Worm (Caenorhabditis elegans) whole organism, L2 larva: Measurements from ENCODE around the gene lgc-43.

ENCODE experiments used
- F13H6.1 ChIP-seq: sonication (generic microtip); optimal IDR thresholded peaks from 2 replicates; lab custom pipeline; 2016; ENCODE audit warnings: missing genetic modification characterization, missing compliant biosample characterization
- R02D3.7 ChIP-seq: fragments of 150-350 bp; optimal IDR thresholded peaks from 2 replicates; lab custom pipeline; 2014; ENCODE audit warnings: missing biosample characterization, missing genetic modification characterization
- ZK546.5 ChIP-seq: sonication (generic microtip); optimal IDR thresholded peaks from 2 replicates; lab custom pipeline; 2017; ENCODE audit warnings: missing biosample characterization, missing genetic modification characterization
- alr-1 ChIP-seq: fragments of 150-350 bp; optimal IDR thresholded peaks from 2 replicates; lab custom pipeline; 2014; ENCODE audit warnings: missing biosample characterization, missing genetic modification characterization
- blmp-1 ChIP-seq: sonication (generic microtip); optimal IDR thresholded peaks from 2 replicates; lab custom pipeline; 2017; ENCODE audit warnings: missing genetic modification characterization, mild to moderate bottlenecking, missing compliant biosample characterization, antibody characterized with exemption, moderate library complexity; ENCODE audit not compliant: insufficient read depth
- ceh-16 ChIP-seq: fragments of 150-350 bp; optimal IDR thresholded peaks from 2 replicates; lab custom pipeline; 2014; ENCODE audit warnings: missing biosample characterization, missing genetic modification characterization
- ceh-82 ChIP-seq: fragments of 150-350 bp; optimal IDR thresholded peaks from 2 replicates; lab custom pipeline; 2014; ENCODE audit warnings: missing biosample characterization, missing genetic modification characterization
- crh-2 ChIP-seq: sonication (generic microtip); optimal IDR thresholded peaks from 2 replicates; lab custom pipeline; 2017; ENCODE audit warnings: missing biosample characterization, missing genetic modification characterization
- dmd-4 ChIP-seq: sonication (generic microtip); optimal IDR thresholded peaks from 2 replicates; lab custom pipeline; 2017; ENCODE audit warnings: missing biosample characterization, missing genetic modification characterization
- egl-27 ChIP-seq: sonication (generic microtip); optimal IDR thresholded peaks from 3 replicates; lab custom pipeline; 2017; ENCODE audit warnings: missing biosample characterization, missing genetic modification reagents, missing genetic modification characterization
- elt-1 ChIP-seq: fragments of 150-350 bp; optimal IDR thresholded peaks from 2 replicates; lab custom pipeline; 2014; ENCODE audit warnings: missing biosample characterization, missing genetic modification characterization
- elt-3 ChIP-seq: sonication (generic microtip); optimal IDR thresholded peaks from 2 replicates; lab custom pipeline; 2017; ENCODE audit warnings: missing biosample characterization, missing genetic modification characterization
- gmeb-1 ChIP-seq: fragments of 150-350 bp; optimal IDR thresholded peaks from 2 replicates; lab custom pipeline; 2014; ENCODE audit warnings: missing biosample characterization, missing genetic modification characterization
- lin-39 ChIP-seq: fragments of 150-350 bp; optimal IDR thresholded peaks from 2 replicates; lab custom pipeline; 2014; ENCODE audit warnings: missing biosample characterization, missing genetic modification reagents, missing genetic modification characterization
- mab-5 ChIP-seq: fragments of 150-350 bp; optimal IDR thresholded peaks from 2 replicates; lab custom pipeline; 2014; ENCODE audit warnings: missing biosample characterization, missing genetic modification characterization
- mbf-1 ChIP-seq: sonication (generic microtip); optimal IDR thresholded peaks from 2 replicates; lab custom pipeline; 2017; ENCODE audit warnings: missing biosample characterization, missing genetic modification characterization
- mdl-1 ChIP-seq, 2 experiments: fragments of 150-350 bp in 1 of 2; sonication (generic microtip) in 1 of 2; optimal IDR thresholded peaks; 2 replicates each; lab custom pipeline; 2017; ENCODE audit warnings: missing biosample characterization in 2 of 2, missing genetic modification characterization in 2 of 2
- nhr-10 ChIP-seq: sonication (generic microtip); optimal IDR thresholded peaks from 2 replicates; lab custom pipeline; 2017; ENCODE audit warnings: missing biosample characterization, missing genetic modification characterization
- nhr-11 ChIP-seq: fragments of 150-350 bp; optimal IDR thresholded peaks from 2 replicates; lab custom pipeline; 2014; ENCODE audit warnings: missing biosample characterization, missing genetic modification characterization
- nhr-12 ChIP-seq: fragments of 150-350 bp; optimal IDR thresholded peaks from 2 replicates; lab custom pipeline; 2014; ENCODE audit warnings: missing biosample characterization, missing genetic modification characterization
- nhr-129 ChIP-seq: fragments of 150-350 bp; optimal IDR thresholded peaks from 2 replicates; lab custom pipeline; 2014; ENCODE audit warnings: missing biosample characterization, missing genetic modification characterization
- nhr-23 ChIP-seq: fragments of 150-350 bp; optimal IDR thresholded peaks from 2 replicates; lab custom pipeline; 2014; ENCODE audit warnings: missing biosample characterization, missing genetic modification reagents, missing genetic modification characterization
- nhr-237 ChIP-seq: fragments of 150-350 bp; optimal IDR thresholded peaks from 2 replicates; lab custom pipeline; 2014; ENCODE audit warnings: missing biosample characterization, missing genetic modification characterization
- nhr-25 ChIP-seq: fragments of 150-350 bp; sonication (generic microtip); optimal IDR thresholded peaks from 3 replicates; lab custom pipeline; 2014; ENCODE audit warnings: missing biosample characterization, missing genetic modification characterization
- nhr-6 ChIP-seq: fragments of 150-350 bp; optimal IDR thresholded peaks from 2 replicates; lab custom pipeline; 2014; ENCODE audit warnings: missing biosample characterization, missing genetic modification characterization
- nhr-77 ChIP-seq: fragments of 150-350 bp; optimal IDR thresholded peaks from 2 replicates; lab custom pipeline; 2014; ENCODE audit warnings: missing biosample characterization, missing genetic modification characterization
- sem-4 ChIP-seq: fragments of 150-350 bp; optimal IDR thresholded peaks from 2 replicates; lab custom pipeline; 2014; ENCODE audit warnings: missing biosample characterization, missing genetic modification reagents, missing genetic modification characterization
- skn-1 ChIP-seq: sonication (generic microtip); optimal IDR thresholded peaks from 2 replicates; lab custom pipeline; 2017; ENCODE audit warnings: missing biosample characterization, missing genetic modification characterization
- sma-3 ChIP-seq: sonication (generic microtip); optimal IDR thresholded peaks from 2 replicates; lab custom pipeline; 2016; ENCODE audit warnings: missing genetic modification reagents, missing genetic modification characterization, missing compliant biosample characterization
- sma-9 ChIP-seq, 2 experiments: fragments of 150-350 bp in 1 of 2; sonication (generic microtip) in 1 of 2; optimal IDR thresholded peaks; 2 replicates each; lab custom pipeline; 2014 to 2016; ENCODE audit warnings: missing genetic modification characterization in 2 of 2, mild to moderate bottlenecking in 1 of 2, missing biosample characterization in 1 of 2, missing compliant biosample characterization in 1 of 2, missing genetic modification reagents in 1 of 2, moderate library complexity in 1 of 2
- snpc-4 ChIP-seq: fragments of 150-350 bp; optimal IDR thresholded peaks from 2 replicates; lab custom pipeline; 2014; ENCODE audit warnings: missing biosample characterization, missing genetic modification characterization
- unc-39 ChIP-seq: fragments of 150-350 bp; optimal IDR thresholded peaks from 2 replicates; lab custom pipeline; 2014; ENCODE audit warnings: missing biosample characterization, missing genetic modification characterization
- unc-55 ChIP-seq: fragments of 150-350 bp; sonication (generic microtip); optimal IDR thresholded peaks from 3 replicates; lab custom pipeline; 2014; ENCODE audit warnings: missing biosample characterization, missing genetic modification reagents, missing genetic modification characterization
- unc-62 ChIP-seq: fragments of 150-350 bp; optimal IDR thresholded peaks from 2 replicates; lab custom pipeline; 2014; ENCODE audit warnings: missing biosample characterization, missing genetic modification reagents, missing genetic modification characterization
- zag-1 ChIP-seq: fragments of 150-350 bp; optimal IDR thresholded peaks from 2 replicates; lab custom pipeline; 2014; ENCODE audit warnings: missing biosample characterization, missing genetic modification characterization
- ztf-11 ChIP-seq: sonication (generic microtip); optimal IDR thresholded peaks from 2 replicates; lab custom pipeline; 2017; ENCODE audit warnings: missing biosample characterization, missing genetic modification characterization
- ztf-4 ChIP-seq: fragments of 150-350 bp; optimal IDR thresholded peaks from 2 replicates; lab custom pipeline; 2014; ENCODE audit warnings: missing biosample characterization, missing genetic modification characterization

The lgc-43 gene

ce11 chrIV:10593570-10593969, 15.1 kb downstream of the lgc-43 start, which contains the start of gene C43F9.7:
Gene C43F9.7 (minus strand): TSS chrIV:10593670.
- no peak for TF ChIP-seq crh-2 (tag; lab: Kevin White, UChicago)
- TF ChIP-seq sem-4 (tag; lab: Kevin White, UChicago) = no peak
- no peak for TF ChIP-seq ZK546.5 (tag; lab: Kevin White, UChicago)
- TF ChIP-seq unc-39 (tag; lab: Kevin White, UChicago) = no peak
- TF ChIP-seq nhr-12 = no peak
- no peak for TF ChIP-seq sma-9 (GFP tag; optimal IDR thresholded peaks at IDR 0.05; lab: Kevin White, UChicago)
- no peak for TF ChIP-seq sma-9 (tag; optimal IDR thresholded peaks at IDR 0.05; lab: Kevin White, UChicago)
- no peak for TF ChIP-seq R02D3.7
- TF ChIP-seq nhr-237 (tag; lab: Kevin White, UChicago) = no peak
- TF ChIP-seq dmd-4 (tag; lab: Kevin White, UChicago) = no peak
- TF ChIP-seq ztf-4 = no peak
- no peak for TF ChIP-seq elt-3 (tag; lab: Kevin White, UChicago)
- no peak for TF ChIP-seq gmeb-1 (tag; lab: Kevin White, UChicago)
- TF ChIP-seq elt-1 (tag; lab: Kevin White, UChicago) = no peak
- no peak for TF ChIP-seq mab-5 (tag; lab: Kevin White, UChicago)
- TF ChIP-seq ceh-16 (tag; lab: Kevin White, UChicago) = no peak
- TF ChIP-seq nhr-11 (tag; lab: Kevin White, UChicago) = no peak
- no peak for TF ChIP-seq mdl-1 (tag; optimal IDR thresholded peaks at IDR 0.05; lab: Kevin White, UChicago)
- TF ChIP-seq zag-1 = no peak

ce11 chrIV:10596505-10596904, 18.0 kb downstream of the lgc-43 start, which contains the start of gene C43F9.11:
Gene C43F9.11 (plus strand): TSS chrIV:10596805.
- TF ChIP-seq snpc-4 (tag; lab: Kevin White, UChicago) (no peak), nhr-12 (no peak), mbf-1 (tag; lab: Kevin White, UChicago) (no peak), nhr-23 (tag; lab: Kevin White, UChicago) (no peak), lin-39 (tag; lab: Kevin White, UChicago) (no peak), elt-1 (tag; lab: Kevin White, UChicago) (no peak), ztf-4 (no peak), unc-62 (no peak), sma-9 (GFP tag; optimal IDR thresholded peaks at IDR 0.05; lab: Kevin White, UChicago) (no peak), sma-9 (tag; optimal IDR thresholded peaks at IDR 0.05; lab: Kevin White, UChicago) (no peak), nhr-25 (tag; lab: Kevin White, UChicago) (no peak), gmeb-1 (tag; lab: Kevin White, UChicago) (no peak), alr-1 (tag; lab: Kevin White, UChicago) (no peak), unc-39 (tag; lab: Kevin White, UChicago) (no peak), nhr-10 (tag; lab: Kevin White, UChicago) (no peak), unc-55 (GFP tag; lab: Kevin White, UChicago) (no peak), nhr-237 (tag; lab: Kevin White, UChicago) (no peak), ceh-82 (tag; lab: Kevin White, UChicago) (no peak), F13H6.1 (no peak)

ce11 chrIV:10599983-10600382, 21.5 kb downstream of the lgc-43 start, which contains the start of gene R09H10.1:
Gene R09H10.1 (plus strand): TSS chrIV:10600283.
- no peak for TF ChIP-seq egl-27 (tag; lab: Kevin White, UChicago)
- no peak for TF ChIP-seq crh-2 (tag; lab: Kevin White, UChicago)
- no peak for TF ChIP-seq nhr-23 (tag; lab: Kevin White, UChicago)
- no peak for TF ChIP-seq dmd-4 (tag; lab: Kevin White, UChicago)
- TF ChIP-seq nhr-129 (tag; lab: Kevin White, UChicago) = no peak

DNA sequence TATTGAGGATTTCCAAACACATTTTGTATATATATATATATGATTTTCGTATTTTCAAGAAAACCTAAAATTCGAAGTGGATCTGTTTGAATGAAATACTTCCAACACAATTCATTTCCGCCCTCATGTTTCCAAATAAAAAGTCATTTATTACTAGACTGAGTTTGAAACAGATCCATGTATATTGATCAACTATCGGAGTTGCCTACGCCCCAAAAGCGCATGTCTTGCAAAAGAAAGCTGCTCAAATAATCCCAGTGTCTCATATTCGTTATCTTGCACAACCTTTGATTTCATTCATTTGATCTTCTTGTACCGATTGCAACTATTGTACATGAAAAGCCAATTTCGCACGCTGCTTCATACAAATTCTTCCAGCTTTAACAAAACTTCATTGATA, 24.2 kb downstream of the lgc-43 start, which contains the start of gene R09H10.2:
Gene R09H10.2, plus strand, starts transcription at position 301 of the 400 bp plus-strand sequence.
- TF ChIP-seq unc-55 (GFP tag; lab: Kevin White, UChicago) (no peak), ztf-4 (no peak), nhr-77 (no peak), nhr-129 (tag; lab: Kevin White, UChicago) (no peak), skn-1 (tag; lab: Kevin White, UChicago) (no peak), egl-27 (tag; lab: Kevin White, UChicago) (no peak), elt-3 (tag; lab: Kevin White, UChicago) (no peak), R02D3.7 (no peak), nhr-237 (tag; lab: Kevin White, UChicago) (no peak), crh-2 (tag; lab: Kevin White, UChicago) (no peak), nhr-6 (tag; lab: Kevin White, UChicago) (no peak), sem-4 (tag; lab: Kevin White, UChicago) (no peak), ceh-16 (tag; lab: Kevin White, UChicago) (no peak), unc-62 (no peak), ztf-11 (tag; lab: Kevin White, UChicago) (no peak), blmp-1 (no peak), elt-1 (tag; lab: Kevin White, UChicago) (no peak), sma-3 (GFP tag; lab: Kevin White, UChicago) (no peak)
